Worm (Caenorhabditis elegans) whole organism, late embryonic: ENCODE measurements around the gene wht-6.

ENCODE experiments used
- C08G9.2 ChIP-seq: sonication (generic microtip); optimal IDR thresholded peaks from 2 replicates; lab custom pipeline; 2016; ENCODE audit warnings: mild to moderate bottlenecking, missing genetic modification characterization, moderate library complexity, missing compliant biosample characterization
- C38D4.7 ChIP-seq: fragments of 200-800 bp; sonication (Bioruptor generic); optimal IDR thresholded peaks from 2 replicates; lab custom pipeline; 2018; ENCODE audit warnings: mild to moderate bottlenecking, missing genetic modification characterization, moderate library complexity, missing compliant biosample characterization
- K09A11.1 ChIP-seq: sonication (generic microtip); optimal IDR thresholded peaks from 2 replicates; lab custom pipeline; 2017; ENCODE audit warnings: antibody characterized with exemption, mild to moderate bottlenecking, missing genetic modification characterization, missing compliant biosample characterization; ENCODE audit not compliant: insufficient read depth
- T23F11.4 ChIP-seq: fragments of 200-800 bp; sonication (Bioruptor generic); optimal IDR thresholded peaks from 2 replicates; lab custom pipeline; 2018; ENCODE audit warnings: mild to moderate bottlenecking, missing genetic modification characterization, missing compliant biosample characterization
- Y22D7AL.16 ChIP-seq: sonication (generic microtip); optimal IDR thresholded peaks from 2 replicates; lab custom pipeline; 2016; ENCODE audit warnings: missing genetic modification characterization, missing compliant biosample characterization
- ahr-1 ChIP-seq: sonication (generic microtip); optimal IDR thresholded peaks from 2 replicates; lab custom pipeline; 2016; ENCODE audit warnings: missing genetic modification characterization, missing compliant biosample characterization
- ceh-14 ChIP-seq: sonication (generic microtip); optimal IDR thresholded peaks from 2 replicates; lab custom pipeline; 2016; ENCODE audit warnings: missing genotype, missing genetic modification characterization, missing compliant biosample characterization
- ceh-19 ChIP-seq: fragments of 200-800 bp; sonication (Bioruptor generic); optimal IDR thresholded peaks from 2 replicates; lab custom pipeline; 2018; ENCODE audit warnings: mild to moderate bottlenecking, missing genetic modification characterization, missing compliant biosample characterization
- ceh-2 ChIP-seq: sonication (generic microtip); optimal IDR thresholded peaks from 2 replicates; lab custom pipeline; 2016; ENCODE audit warnings: missing genotype, missing genetic modification characterization, missing compliant biosample characterization
- ceh-22 ChIP-seq: sonication (generic microtip); optimal IDR thresholded peaks from 2 replicates; lab custom pipeline; 2017; ENCODE audit warnings: missing biosample characterization, missing genetic modification characterization
- ceh-30 ChIP-seq: fragments of 150-350 bp; optimal IDR thresholded peaks from 2 replicates; lab custom pipeline; 2014; ENCODE audit warnings: missing biosample characterization, missing genetic modification characterization
- ceh-31 ChIP-seq: sonication (generic microtip); optimal IDR thresholded peaks from 2 replicates; lab custom pipeline; 2016; ENCODE audit warnings: missing genetic modification characterization, missing compliant biosample characterization
- ceh-34 ChIP-seq: sonication (generic microtip); optimal IDR thresholded peaks from 2 replicates; lab custom pipeline; 2016; ENCODE audit warnings: mild to moderate bottlenecking, missing genetic modification characterization, missing compliant biosample characterization
- ceh-45 ChIP-seq: fragments of 200-800 bp; sonication (Bioruptor generic); IDR thresholded peaks from 2 replicates; pipeline ENCODE4 v1.3.6; 2022; ENCODE audit warnings: missing genetic modification reagents, missing genetic modification characterization, missing compliant biosample characterization
- ceh-48 ChIP-seq: sonication (generic microtip); optimal IDR thresholded peaks from 2 replicates; lab custom pipeline; 2016; ENCODE audit warnings: missing genetic modification characterization, inconsistent platforms, missing compliant biosample characterization
- ceh-6 ChIP-seq: fragments of 200-800 bp; sonication (Bioruptor generic); optimal IDR thresholded peaks from 2 replicates; lab custom pipeline; 2018; ENCODE audit warnings: mild to moderate bottlenecking, missing genetic modification characterization, missing compliant biosample characterization
- ceh-9 ChIP-seq: sonication (generic microtip); optimal IDR thresholded peaks from 2 replicates; lab custom pipeline; 2016; ENCODE audit warnings: mild to moderate bottlenecking, missing genetic modification characterization, inconsistent platforms, missing compliant biosample characterization
- che-1 ChIP-seq: sonication (generic microtip); optimal IDR thresholded peaks from 2 replicates; lab custom pipeline; 2016; ENCODE audit warnings: mild to moderate bottlenecking, missing genetic modification characterization, missing compliant biosample characterization
- dve-1 ChIP-seq: sonication (generic microtip); optimal IDR thresholded peaks from 2 replicates; lab custom pipeline; 2017; ENCODE audit warnings: antibody characterized with exemption, mild to moderate bottlenecking, missing genetic modification characterization, missing compliant biosample characterization
- elt-4 ChIP-seq: sonication (generic microtip); optimal IDR thresholded peaks from 2 replicates; lab custom pipeline; 2016; ENCODE audit warnings: missing genetic modification characterization, missing compliant biosample characterization
- eyg-1 ChIP-seq: sonication (generic microtip); optimal IDR thresholded peaks from 2 replicates; lab custom pipeline; 2016; ENCODE audit warnings: missing genotype, missing genetic modification characterization, missing compliant biosample characterization
- fkh-10 ChIP-seq: fragments of 150-350 bp; optimal IDR thresholded peaks from 2 replicates; lab custom pipeline; 2014; ENCODE audit warnings: missing biosample characterization, missing genetic modification reagents, missing genetic modification characterization
- gmeb-2 ChIP-seq: sonication (generic microtip); optimal IDR thresholded peaks from 2 replicates; lab custom pipeline; 2016; ENCODE audit warnings: missing genetic modification characterization, inconsistent platforms, missing compliant biosample characterization
- hlh-13 ChIP-seq: fragments of 200-800 bp; sonication (Bioruptor generic); optimal IDR thresholded peaks from 2 replicates; lab custom pipeline; 2018; ENCODE audit warnings: mild to moderate bottlenecking, missing genetic modification characterization, missing compliant biosample characterization
- hlh-15 ChIP-seq: sonication (generic microtip); optimal IDR thresholded peaks from 2 replicates; lab custom pipeline; 2016; ENCODE audit warnings: missing genetic modification characterization, missing compliant biosample characterization
- hlh-30 ChIP-seq: sonication (generic microtip); optimal IDR thresholded peaks from 2 replicates; lab custom pipeline; 2017; ENCODE audit warnings: antibody characterized with exemption, missing genetic modification characterization, missing compliant biosample characterization; ENCODE audit not compliant: insufficient read depth
- hlh-6 ChIP-seq: sonication (generic microtip); optimal IDR thresholded peaks from 2 replicates; lab custom pipeline; 2016; ENCODE audit warnings: missing genotype, missing genetic modification characterization, missing compliant biosample characterization
- hlh-8 ChIP-seq: sonication (generic microtip); optimal IDR thresholded peaks from 2 replicates; lab custom pipeline; 2016; ENCODE audit warnings: missing genotype, missing genetic modification characterization, missing compliant biosample characterization
- lim-6 ChIP-seq: sonication (generic microtip); optimal IDR thresholded peaks from 2 replicates; lab custom pipeline; 2016; ENCODE audit warnings: missing genetic modification characterization, missing compliant biosample characterization
- nfya-1 ChIP-seq: sonication (generic microtip); optimal IDR thresholded peaks from 2 replicates; lab custom pipeline; 2017; ENCODE audit warnings: missing genetic modification characterization, mild to moderate bottlenecking, missing compliant biosample characterization, antibody characterized with exemption, moderate library complexity
- nhr-232 ChIP-seq: sonication (generic microtip); optimal IDR thresholded peaks from 2 replicates; lab custom pipeline; 2016; ENCODE audit warnings: missing genetic modification characterization, missing compliant biosample characterization
- npax-4 ChIP-seq: sonication (generic microtip); optimal IDR thresholded peaks from 2 replicates; lab custom pipeline; 2016; ENCODE audit warnings: missing genetic modification characterization, missing compliant biosample characterization
- odd-2 ChIP-seq: sonication (generic microtip); optimal IDR thresholded peaks from 2 replicates; lab custom pipeline; 2017; ENCODE audit warnings: antibody characterized with exemption, mild to moderate bottlenecking, missing genetic modification characterization, missing compliant biosample characterization
- pag-3 ChIP-seq: sonication (generic microtip); optimal IDR thresholded peaks from 2 replicates; lab custom pipeline; 2016; ENCODE audit warnings: missing compliant biosample characterization, missing genetic modification characterization, borderline replicate concordance
- pat-9 ChIP-seq: fragments of 200-800 bp; sonication (Bioruptor generic); optimal IDR thresholded peaks from 2 replicates; lab custom pipeline; 2018; ENCODE audit warnings: mild to moderate bottlenecking, missing genetic modification characterization, moderate library complexity, missing compliant biosample characterization
- pax-1 ChIP-seq: fragments of 150-350 bp; optimal IDR thresholded peaks from 2 replicates; lab custom pipeline; 2014; ENCODE audit warnings: missing biosample characterization, missing genetic modification characterization
- pha-2 ChIP-seq: sonication (generic microtip); optimal IDR thresholded peaks from 2 replicates; lab custom pipeline; 2017; ENCODE audit warnings: mild to moderate bottlenecking, missing genetic modification characterization, missing compliant biosample characterization
- pha-4 ChIP-seq: fragments of 150-350 bp; optimal IDR thresholded peaks from 2 replicates; lab custom pipeline; 2018; ENCODE audit warnings: missing biosample characterization, missing genetic modification reagents, missing genetic modification characterization
- pqm-1 ChIP-seq: sonication (generic microtip); optimal IDR thresholded peaks from 2 replicates; lab custom pipeline; 2016; ENCODE audit warnings: missing genetic modification characterization, missing compliant biosample characterization
- ref-2 ChIP-seq: sonication (generic microtip); optimal IDR thresholded peaks from 2 replicates; lab custom pipeline; 2016; ENCODE audit warnings: missing genetic modification characterization, missing compliant biosample characterization
- rnt-1 ChIP-seq: sonication (generic microtip); optimal IDR thresholded peaks from 2 replicates; lab custom pipeline; 2016; ENCODE audit warnings: missing genetic modification characterization, missing compliant biosample characterization
- sdc-2 ChIP-seq: sonication (generic microtip); optimal IDR thresholded peaks from 2 replicates; lab custom pipeline; 2016; ENCODE audit warnings: missing genotype, missing genetic modification characterization, missing compliant biosample characterization
- sox-2 ChIP-seq: fragments of 200-800 bp; sonication (Bioruptor generic); IDR thresholded peaks from 2 replicates; pipeline ENCODE4 v1.3.6; 2022; ENCODE audit warnings: missing genetic modification reagents, missing genetic modification characterization, missing compliant biosample characterization
- syd-9 ChIP-seq: sonication (generic microtip); optimal IDR thresholded peaks from 2 replicates; lab custom pipeline; 2016; ENCODE audit warnings: mild to moderate bottlenecking, missing genetic modification characterization, moderate library complexity, missing compliant biosample characterization
- tbx-2 ChIP-seq: sonication (generic microtip); optimal IDR thresholded peaks from 2 replicates; lab custom pipeline; 2016; ENCODE audit warnings: missing genetic modification characterization, missing compliant biosample characterization
- tbx-7 ChIP-seq: sonication (generic microtip); optimal IDR thresholded peaks from 2 replicates; lab custom pipeline; 2016; ENCODE audit warnings: missing genotype, missing genetic modification characterization, missing compliant biosample characterization
- unc-3 ChIP-seq, 2 experiments: fragments of 200-800 bp in 1 of 2; sonication (Bioruptor generic) in 1 of 2; sonication (generic microtip) in 1 of 2; conservative IDR thresholded peaks in 1 of 2; optimal IDR thresholded peaks in 1 of 2; 2 replicates each; pipeline versions ENCODE4 v1.3.6 to Lab custom; 2016 to 2022; ENCODE audit warnings: missing compliant biosample characterization in 2 of 2, missing genetic modification characterization in 2 of 2, missing genetic modification reagents in 1 of 2
- unc-42 ChIP-seq: sonication (generic microtip); optimal IDR thresholded peaks from 2 replicates; lab custom pipeline; 2016; ENCODE audit warnings: missing genotype, missing genetic modification characterization, missing compliant biosample characterization
- unc-55 ChIP-seq: sonication (generic microtip); optimal IDR thresholded peaks from 2 replicates; lab custom pipeline; 2017; ENCODE audit warnings: missing biosample characterization, missing genetic modification reagents, missing genetic modification characterization
- zip-5 ChIP-seq: sonication (generic microtip); optimal IDR thresholded peaks from 2 replicates; lab custom pipeline; 2016; ENCODE audit warnings: missing genetic modification characterization, missing compliant biosample characterization

The wht-6 gene

DNA sequence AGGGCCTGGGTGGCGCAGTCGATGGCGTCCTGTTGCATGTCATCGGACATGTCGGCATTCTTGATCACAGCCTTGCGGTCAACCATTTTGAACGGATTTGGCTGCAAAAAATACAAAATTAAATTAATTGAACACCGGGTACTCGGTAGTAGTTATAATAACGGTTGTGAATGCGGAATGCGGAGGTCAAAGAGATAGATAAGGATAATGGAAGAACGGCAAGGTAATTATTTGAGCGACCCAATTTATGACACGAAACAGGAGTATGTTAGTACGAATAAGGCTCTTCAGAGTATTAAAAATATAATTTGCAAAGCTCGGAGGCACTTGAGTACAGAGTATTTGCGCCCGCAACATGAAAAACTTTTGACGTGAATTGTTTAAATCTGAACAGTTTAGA is 7.9 kb upstream of the wht-6 start, which contains the start of gene dlc-1:
TSS of gene dlc-1 (minus strand) at position 101 of the 400 bp plus-strand sequence.
- TF ChIP-seq ceh-19 (GFP tag; lab: Kevin White, UChicago) (no peak), hlh-13 (no peak), sox-2 (no peak), hlh-8 (no peak), rnt-1 (tag; lab: Kevin White, UChicago) (no peak), C08G9.2 (tag; lab: Kevin White, UChicago) (no peak), dve-1 (no peak), ceh-14 (no peak), syd-9 (no peak), C38D4.7 (GFP tag; lab: Kevin White, UChicago) (no peak), zip-5 (no peak), pha-2 (tag; lab: Kevin White, UChicago) (no peak), lim-6 (tag; lab: Kevin White, UChicago) (no peak), ceh-34 (tag; lab: Kevin White, UChicago) (no peak), che-1 (no peak), gmeb-2 (tag; lab: Kevin White, UChicago) (no peak), fkh-10 (GFP tag; lab: Kevin White, UChicago) (no peak), ceh-22 (tag; lab: Kevin White, UChicago) (no peak)

DNA sequence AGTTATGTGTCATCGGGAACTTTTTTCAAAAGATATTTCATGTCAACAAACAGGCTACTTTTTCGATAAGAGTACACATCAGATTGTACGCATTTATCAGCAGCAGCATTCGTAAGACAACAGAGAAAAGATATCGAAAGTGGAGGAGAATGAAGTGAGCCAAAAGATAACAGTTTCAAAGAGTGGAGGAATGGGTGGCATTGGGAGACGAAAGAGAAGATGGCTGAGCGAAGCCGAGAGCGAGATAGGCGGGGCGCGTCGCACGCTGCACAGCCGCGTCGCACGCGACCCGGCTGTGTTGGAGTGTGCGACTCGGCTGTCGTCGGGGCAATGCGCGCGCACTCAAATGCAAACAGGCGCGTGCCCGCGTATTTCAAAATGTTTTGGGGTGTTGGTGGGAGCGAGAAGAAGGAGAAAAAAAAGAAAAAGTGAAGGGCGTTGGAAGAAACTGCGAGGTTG is 7.4 kb upstream of the wht-6 start:
- no peak for TF ChIP-seq zip-5
- no peak for TF ChIP-seq pag-3 (tag; lab: Kevin White, UChicago)
- TF ChIP-seq Y22D7AL.16 (tag; lab: Kevin White, UChicago), result peak; percentile 34
- peak; percentile 28 for TF ChIP-seq unc-55
- no peak for TF ChIP-seq nhr-232 (tag; lab: Kevin White, UChicago)
- TF ChIP-seq tbx-7 (tag; lab: Kevin White, UChicago), result no peak
- TF ChIP-seq ahr-1, result no peak
- peak; percentile 90 for TF ChIP-seq nfya-1
- peak; percentile 68 for TF ChIP-seq hlh-30 (tag; lab: Kevin White, UChicago)
- TF ChIP-seq unc-3 (GFP tag; conservative IDR thresholded peaks at IDR 0.05; lab: Robert Waterston, UW), result peak; percentile 41; the same call in 1 of the 2 replicates
- TF ChIP-seq unc-3 (tag; optimal IDR thresholded peaks at IDR 0.05; lab: Kevin White, UChicago), result no peak
- no peak for TF ChIP-seq hlh-15 (tag; lab: Kevin White, UChicago)
- no peak for TF ChIP-seq elt-4 (tag; lab: Kevin White, UChicago)
- TF ChIP-seq C38D4.7 (GFP tag; lab: Kevin White, UChicago), result no peak
- TF ChIP-seq pqm-1 (tag; lab: Kevin White, UChicago), result peak; percentile 5
- TF ChIP-seq ceh-31 (tag; lab: Kevin White, UChicago), result peak; percentile 75
- peak; percentile 15 for TF ChIP-seq hlh-8
- TF ChIP-seq ref-2 (tag; lab: Kevin White, UChicago), result peak; percentile 28
- no peak for TF ChIP-seq ceh-45 (GFP tag; lab: Robert Waterston, UW)
- no peak for TF ChIP-seq ceh-6 (GFP tag; lab: Kevin White, UChicago)
- TF ChIP-seq K09A11.1 (tag; lab: Kevin White, UChicago), result no peak
- TF ChIP-seq dve-1, result peak; percentile 14
- no peak for TF ChIP-seq npax-4 (tag; lab: Kevin White, UChicago)
- peak; percentile 74 for TF ChIP-seq tbx-2 (tag; lab: Kevin White, UChicago)
- no peak for TF ChIP-seq unc-42 (tag; lab: Kevin White, UChicago)
- no peak for TF ChIP-seq ceh-48 (tag; lab: Kevin White, UChicago)
- peak; percentile 47 for TF ChIP-seq ceh-2 (tag; lab: Kevin White, UChicago)
- TF ChIP-seq rnt-1 (tag; lab: Kevin White, UChicago), result peak; percentile 31
- no peak for TF ChIP-seq ceh-30
- TF ChIP-seq eyg-1 (tag; lab: Kevin White, UChicago), result peak; percentile 32
- TF ChIP-seq pha-2 (tag; lab: Kevin White, UChicago), result no peak
- no peak for TF ChIP-seq fkh-10 (GFP tag; lab: Kevin White, UChicago)
- no peak for TF ChIP-seq pha-4 (tag; lab: Kevin White, UChicago)
- TF ChIP-seq odd-2 (tag; lab: Kevin White, UChicago), result no peak
- TF ChIP-seq sdc-2, result peak; percentile 5
- TF ChIP-seq hlh-13, result no peak
- no peak for TF ChIP-seq ceh-9 (tag; lab: Kevin White, UChicago)
- TF ChIP-seq ceh-14, result peak; percentile 24
- TF ChIP-seq hlh-6, result no peak
- TF ChIP-seq pax-1, result no peak
- peak; percentile 15 for TF ChIP-seq pat-9 (tag; lab: Kevin White, UChicago)
- TF ChIP-seq T23F11.4 (GFP tag; lab: Kevin White, UChicago), result no peak
